Fruit fly (Drosophila melanogaster) whole organism, embryonic: Measurements from ENCODE around the gene Cand1.

Experiments
- Ada2b ChIP-seq: fragments of 200-800 bp; sonication (Bioruptor generic); IDR thresholded peaks from 2 replicates; pipeline ENCODE4 v1.3.6; 2022; ENCODE audit warnings: missing biosample characterization, missing genetic modification characterization
- CG10431 ChIP-seq: fragments of 200-800 bp; sonication (Bioruptor generic); optimal IDR thresholded peaks from 3 replicates; lab custom pipeline; 2018; ENCODE audit warnings: missing biosample characterization, mild to moderate bottlenecking, missing genetic modification characterization
- CG11093 ChIP-seq: fragments of 200-800 bp; sonication (Bioruptor generic); IDR thresholded peaks from 3 replicates; pipeline ENCODE4 v1.3.6; 2022; ENCODE audit warnings: missing biosample characterization, missing genetic modification characterization
- CG11456 ChIP-seq: fragments of 200-800 bp; sonication (Bioruptor generic); IDR thresholded peaks from 3 replicates; pipeline ENCODE4 v1.3.6; 2022; ENCODE audit warnings: missing biosample characterization, missing genetic modification characterization
- CG11696 ChIP-seq: fragments of 200-800 bp; sonication (Bioruptor generic); IDR thresholded peaks from 2 replicates; pipeline ENCODE4 v1.3.6; 2022; ENCODE audit warnings: missing biosample characterization, missing genetic modification characterization
- CG11723 ChIP-seq: fragments of 200-800 bp; sonication (Bioruptor generic); optimal IDR thresholded peaks from 2 replicates; lab custom pipeline; 2017; ENCODE audit warnings: missing biosample characterization, mild to moderate bottlenecking, missing genetic modification characterization
- CG1233 ChIP-seq: fragments of 200-800 bp; sonication (Bioruptor generic); optimal IDR thresholded peaks from 4 replicates; lab custom pipeline; 2018; ENCODE audit warnings: missing biosample characterization, mild to moderate bottlenecking, missing genetic modification characterization
- CG12744 ChIP-seq: fragments of 200-800 bp; sonication (Bioruptor generic); optimal IDR thresholded peaks from 2 replicates; lab custom pipeline; 2016; ENCODE audit warnings: missing biosample characterization, missing genetic modification characterization
- CG14050 ChIP-seq: fragments of 200-800 bp; sonication (Bioruptor generic); IDR thresholded peaks from 3 replicates; pipeline ENCODE4 v1.3.6; 2022; ENCODE audit warnings: missing biosample characterization, missing genetic modification characterization
- CG15011 ChIP-seq: fragments of 200-800 bp; sonication (Bioruptor generic); optimal IDR thresholded peaks from 3 replicates; lab custom pipeline; 2018; ENCODE audit warnings: missing biosample characterization, mild to moderate bottlenecking, missing genetic modification characterization
- CG17361 ChIP-seq: fragments of 200-800 bp; sonication (Bioruptor generic); IDR thresholded peaks from 3 replicates; pipeline ENCODE4 v1.3.6; 2022; ENCODE audit warnings: missing biosample characterization, missing genetic modification characterization
- CG17385 ChIP-seq: fragments of 200-800 bp; sonication (Bioruptor generic); optimal IDR thresholded peaks from 3 replicates; lab custom pipeline; 2018; ENCODE audit warnings: missing biosample characterization, mild to moderate bottlenecking, missing genetic modification characterization
- CG17829 ChIP-seq: fragments of 200-800 bp; optimal IDR thresholded peaks from 2 replicates; lab custom pipeline; 2019; ENCODE audit warnings: missing biosample characterization, mild to moderate bottlenecking, missing genetic modification characterization, moderate library complexity
- CG17912 ChIP-seq: fragments of 200-800 bp; sonication (Bioruptor generic); optimal IDR thresholded peaks from 2 replicates; lab custom pipeline; 2018; ENCODE audit warnings: missing biosample characterization, mild to moderate bottlenecking, missing genetic modification characterization
- CG18599 ChIP-seq: fragments of 200-800 bp; sonication (Bioruptor generic); optimal IDR thresholded peaks from 3 replicates; lab custom pipeline; 2017; ENCODE audit warnings: missing biosample characterization, missing genetic modification characterization, mild to moderate bottlenecking, moderate library complexity, missing genetic modification reagents
- CG4617 ChIP-seq: fragments of 200-800 bp; sonication (Bioruptor generic); optimal IDR thresholded peaks from 3 replicates; lab custom pipeline; 2016; ENCODE audit warnings: missing biosample characterization, missing genetic modification characterization, borderline replicate concordance
- CG5245 ChIP-seq: fragments of 200-800 bp; sonication (Bioruptor generic); optimal IDR thresholded peaks from 3 replicates; lab custom pipeline; 2016; ENCODE audit warnings: missing biosample characterization, missing genetic modification characterization
- CG6254 ChIP-seq: fragments of 200-800 bp; sonication (Bioruptor generic); optimal IDR thresholded peaks from 3 replicates; lab custom pipeline; 2017; ENCODE audit warnings: mild to moderate bottlenecking, missing biosample characterization, missing genetic modification reagents, missing genetic modification characterization
- CG6683 ChIP-seq: fragments of 200-800 bp; sonication (Bioruptor generic); optimal IDR thresholded peaks from 2 replicates; lab custom pipeline; 2017; ENCODE audit warnings: missing biosample characterization, mild to moderate bottlenecking, missing genetic modification characterization, missing genetic modification reagents
- CG7963 ChIP-seq: fragments of 200-800 bp; sonication (Bioruptor generic); IDR thresholded peaks from 3 replicates; pipeline ENCODE4 v1.3.6; 2022; ENCODE audit warnings: missing biosample characterization, missing genetic modification characterization; ENCODE audit not compliant: partially characterized antibody
- CG7987 ChIP-seq: fragments of 200-800 bp; sonication (Bioruptor generic); optimal IDR thresholded peaks from 2 replicates; lab custom pipeline; 2018; ENCODE audit warnings: missing biosample characterization, mild to moderate bottlenecking, missing genetic modification characterization, moderate library complexity
- CG8478 ChIP-seq: fragments of >200 bp; optimal IDR thresholded peaks from 2 replicates; lab custom pipeline; 2018
- CG9797 ChIP-seq: fragments of 200-800 bp; sonication (Bioruptor generic); optimal IDR thresholded peaks from 3 replicates; lab custom pipeline; 2018; ENCODE audit warnings: missing biosample characterization, mild to moderate bottlenecking, missing genetic modification characterization
- CHES-1-like ChIP-seq: fragments of 200-800 bp; sonication (Bioruptor generic); optimal IDR thresholded peaks from 2 replicates; lab custom pipeline; 2016; ENCODE audit warnings: missing biosample characterization, missing genetic modification characterization
- Dref ChIP-seq: fragments of 200-800 bp; sonication (Bioruptor generic); IDR thresholded peaks from 2 replicates; pipeline ENCODE4 v1.3.6; 2022; ENCODE audit warnings: missing biosample characterization, missing genetic modification characterization
- Eip74EF ChIP-seq, 2 experiments: fragments of 200-800 bp in 1 of 2; fragments of >200 bp in 1 of 2; sonication (Bioruptor generic) in 1 of 2; optimal IDR thresholded peaks; 2 replicates each; lab custom pipeline; 2017 to 2019; ENCODE audit warnings: missing biosample characterization in 2 of 2, missing genetic modification characterization in 2 of 2, mild to moderate bottlenecking in 1 of 2, moderate library complexity in 1 of 2
- Fer2 ChIP-seq: fragments of 200-800 bp; sonication (Bioruptor generic); optimal IDR thresholded peaks from 2 replicates; lab custom pipeline; 2018; ENCODE audit warnings: missing biosample characterization, mild to moderate bottlenecking, missing genetic modification characterization, moderate library complexity
- HmgD ChIP-seq: fragments of 200-800 bp; sonication (Bioruptor generic); optimal IDR thresholded peaks from 3 replicates; lab custom pipeline; 2016; ENCODE audit warnings: missing biosample characterization, missing genetic modification characterization
- Med ChIP-seq: fragments of 200-800 bp; sonication (Bioruptor generic); peaks from one replicate; lab custom pipeline; 2016; ENCODE audit warnings: missing biosample characterization, missing genetic modification characterization, mild to moderate bottlenecking, inconsistent platforms, moderate library complexity
- NC2α ChIP-seq: fragments of 200-800 bp; sonication (Bioruptor generic); optimal IDR thresholded peaks from 2 replicates; lab custom pipeline; 2016; ENCODE audit warnings: missing biosample characterization, missing genetic modification characterization
- PHDP ChIP-seq: fragments of 200-800 bp; sonication (Bioruptor generic); optimal IDR thresholded peaks from 3 replicates; lab custom pipeline; 2018; ENCODE audit warnings: missing biosample characterization, mild to moderate bottlenecking, missing genetic modification characterization, moderate library complexity
- abd-A ChIP-seq: fragments of 200-800 bp; sonication (Bioruptor generic); optimal IDR thresholded peaks from 3 replicates; lab custom pipeline; 2019; ENCODE audit warnings: missing biosample characterization, mild to moderate bottlenecking, missing genetic modification characterization, moderate library complexity
- ara ChIP-seq: fragments of 200-800 bp; sonication (Bioruptor generic); IDR thresholded peaks from 2 replicates; pipeline ENCODE4 v1.3.6; 2022; ENCODE audit warnings: missing biosample characterization, missing genetic modification characterization
- ash1 ChIP-seq: fragments of 200-800 bp; sonication (Bioruptor generic); optimal IDR thresholded peaks from 2 replicates; lab custom pipeline; 2018; ENCODE audit warnings: missing biosample characterization, mild to moderate bottlenecking, missing genetic modification characterization
- cato ChIP-seq: fragments of 200-800 bp; sonication (Bioruptor generic); optimal IDR thresholded peaks from 2 replicates; lab custom pipeline; 2016; ENCODE audit warnings: missing biosample characterization, missing genetic modification characterization, borderline replicate concordance
- cg ChIP-seq: fragments of 200-800 bp; sonication (Bioruptor generic); optimal IDR thresholded peaks from 3 replicates; lab custom pipeline; 2019; ENCODE audit warnings: missing biosample characterization, mild to moderate bottlenecking, missing genetic modification characterization, moderate library complexity
- fd96Cb ChIP-seq: fragments of 200-800 bp; sonication (Bioruptor generic); optimal IDR thresholded peaks from 2 replicates; lab custom pipeline; 2018; ENCODE audit warnings: missing biosample characterization, mild to moderate bottlenecking, missing genetic modification characterization, moderate library complexity
- her ChIP-seq: fragments of 200-800 bp; sonication (Bioruptor generic); optimal IDR thresholded peaks from 2 replicates; lab custom pipeline; 2016; ENCODE audit warnings: missing biosample characterization, missing genetic modification characterization
- inv ChIP-seq: fragments of 200-800 bp; sonication (Bioruptor generic); IDR thresholded peaks from 2 replicates; pipeline ENCODE4 v1.3.6; 2022; ENCODE audit warnings: missing biosample characterization, missing genetic modification characterization; ENCODE audit not compliant: partially characterized antibody
- lab ChIP-seq: fragments of 200-800 bp; sonication (Bioruptor generic); optimal IDR thresholded peaks from 3 replicates; lab custom pipeline; 2017; ENCODE audit warnings: missing biosample characterization, missing genetic modification characterization, mild to moderate bottlenecking, moderate library complexity, missing genetic modification reagents
- mld ChIP-seq: fragments of 200-800 bp; sonication (Bioruptor generic); IDR thresholded peaks from 3 replicates; pipeline ENCODE4 v1.3.6; 2022; ENCODE audit warnings: missing biosample characterization, missing genetic modification characterization; ENCODE audit not compliant: partially characterized antibody
- nau ChIP-seq: fragments of 200-800 bp; sonication (Bioruptor generic); optimal IDR thresholded peaks from 3 replicates; lab custom pipeline; 2017; ENCODE audit warnings: missing biosample characterization, mild to moderate bottlenecking, missing genetic modification characterization, missing genetic modification reagents
- pita ChIP-seq: fragments of 200-800 bp; sonication (Bioruptor generic); optimal IDR thresholded peaks from 2 replicates; lab custom pipeline; 2017; ENCODE audit warnings: missing biosample characterization, mild to moderate bottlenecking, missing genetic modification characterization
- prd ChIP-seq, 3 experiments: fragments of >200 bp in 2 of 3; fragments of 200-800 bp in 1 of 3; sonication (Bioruptor generic) in 1 of 3; optimal IDR thresholded peaks in 2 of 3; IDR thresholded peaks in 1 of 3; 2 replicates in 2 of 3; 3 replicates in 1 of 3; pipeline versions ENCODE4 v1.3.6 to Lab custom; 2017 to 2022; ENCODE audit warnings: missing biosample characterization in 1 of 3, missing genetic modification characterization in 1 of 3
- rib ChIP-seq: fragments of 200-800 bp; sonication (Bioruptor generic); IDR thresholded peaks from 2 replicates; pipeline ENCODE4 v1.3.6; 2022; ENCODE audit warnings: missing biosample characterization, missing genetic modification characterization
- run ChIP-seq: fragments of 200-800 bp; sonication (Bioruptor generic); optimal IDR thresholded peaks from 3 replicates; lab custom pipeline; 2018; ENCODE audit warnings: missing biosample characterization, mild to moderate bottlenecking, missing genetic modification characterization
- salm ChIP-seq: fragments of 200-800 bp; sonication (Bioruptor generic); optimal IDR thresholded peaks from 2 replicates; lab custom pipeline; 2018; ENCODE audit warnings: missing biosample characterization, mild to moderate bottlenecking, missing genetic modification characterization
- sisA ChIP-seq: fragments of 200-800 bp; sonication (Bioruptor generic); IDR thresholded peaks from 2 replicates; pipeline ENCODE4 v1.3.6; 2022; ENCODE audit warnings: missing biosample characterization, missing genetic modification characterization
- unc-4 ChIP-seq: fragments of 200-800 bp; sonication (Bioruptor generic); IDR thresholded peaks from 2 replicates; pipeline ENCODE4 v1.3.6; 2022; ENCODE audit warnings: missing biosample characterization, missing genetic modification characterization; ENCODE audit not compliant: partially characterized antibody
- unpg ChIP-seq: fragments of 200-800 bp; sonication (Bioruptor generic); optimal IDR thresholded peaks from 3 replicates; lab custom pipeline; 2018; ENCODE audit warnings: missing biosample characterization, mild to moderate bottlenecking, missing genetic modification characterization, moderate library complexity

Gene Cand1

DNA sequence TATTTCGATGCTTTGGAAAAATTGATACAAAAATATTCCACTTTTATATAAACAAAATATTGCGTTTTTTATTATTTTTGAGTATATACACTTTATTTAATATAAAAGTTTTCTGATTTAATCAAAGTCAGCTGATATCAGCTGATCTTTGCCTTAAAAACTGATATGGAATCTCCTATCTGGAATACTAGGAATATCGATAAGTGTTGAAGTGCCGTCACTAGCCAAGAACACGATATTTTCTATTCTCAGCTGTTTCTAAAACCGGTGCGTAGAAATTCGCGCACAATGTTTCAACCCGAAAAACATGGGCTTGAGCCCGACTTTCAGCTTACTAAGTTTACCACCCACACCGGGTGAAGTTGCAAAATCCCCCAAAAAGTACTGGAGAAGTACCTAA is 20.0 kb downstream of the Cand1 start, which contains the start of gene Sps2 (continued):
- TF ChIP-seq salm = no peak
- no peak for TF ChIP-seq HmgD (GFP tag; lab: Kevin White, UChicago)
- no peak for TF ChIP-seq sisA (GFP tag; lab: Robert Waterston, UW)
- TF ChIP-seq her (GFP tag; lab: Kevin White, UChicago) = no peak
- no peak for TF ChIP-seq ash1 (GFP tag; lab: Kevin White, UChicago)
- peak; percentile 72 for TF ChIP-seq Dref (GFP tag; lab: Robert Waterston, UW)
- no peak for TF ChIP-seq CG6254 (GFP tag; lab: Kevin White, UChicago)
- no peak for TF ChIP-seq Ada2b (GFP tag; lab: Robert Waterston, UW)
- no peak for TF ChIP-seq CG1233 (GFP tag; lab: Kevin White, UChicago)
- TF ChIP-seq CG10431 (GFP tag; lab: Kevin White, UChicago) = no peak
- TF ChIP-seq CHES-1-like (GFP tag; lab: Kevin White, UChicago) = no peak
- TF ChIP-seq CG8478 = no peak
- no peak for TF ChIP-seq pita (GFP tag; lab: Kevin White, UChicago)
- TF ChIP-seq Fer2 (tag; lab: Kevin White, UChicago) = no peak
- peak; percentile 78 for TF ChIP-seq unc-4 (GFP tag; lab: Robert Waterston, UW)
- no peak for TF ChIP-seq CG11456 (GFP tag; lab: Robert Waterston, UW)
- TF ChIP-seq Med (GFP tag; lab: Kevin White, UChicago) = peak; percentile 81
- no peak for TF ChIP-seq CG18599
- TF ChIP-seq cg (GFP tag; lab: Kevin White, UChicago) = no peak
- no peak for TF ChIP-seq ara
- TF ChIP-seq inv = peak; percentile 63
- TF ChIP-seq CG14050 (GFP tag; lab: Robert Waterston, UW) = no peak
- no peak for TF ChIP-seq PHDP
- TF ChIP-seq fd96Cb (tag; lab: Kevin White, UChicago) = no peak
- TF ChIP-seq CG6683 (GFP tag; lab: Kevin White, UChicago) = no peak
- no peak for TF ChIP-seq rib (GFP tag; lab: Robert Waterston, UW)
- TF ChIP-seq abd-A (tag; lab: Kevin White, UChicago) = no peak
- TF ChIP-seq Eip74EF (GFP tag; optimal IDR thresholded peaks at IDR 0.05; lab: Kevin White, UChicago) = no peak
- TF ChIP-seq unpg (GFP tag; lab: Kevin White, UChicago) = no peak
- no peak for TF ChIP-seq run (tag; lab: Kevin White, UChicago)
- no peak for TF ChIP-seq cato (GFP tag; lab: Kevin White, UChicago)
- no peak for TF ChIP-seq CG11093
- TF ChIP-seq NC2α (GFP tag; lab: Kevin White, UChicago) = no peak
- no peak for TF ChIP-seq lab (GFP tag; lab: Kevin White, UChicago)
- TF ChIP-seq CG15011 (GFP tag; lab: Kevin White, UChicago) = no peak
- no peak for TF ChIP-seq CG9797 (GFP tag; lab: Kevin White, UChicago)
- TF ChIP-seq CG7963 (GFP tag; lab: Robert Waterston, UW) = peak; percentile 52; the same call in 1 of the 3 replicates
- TF ChIP-seq mld (GFP tag; lab: Robert Waterston, UW) = no peak
- TF ChIP-seq CG17385 = no peak
- no peak for TF ChIP-seq CG11723 (GFP tag; lab: Kevin White, UChicago)
- peak; percentile 42 for TF ChIP-seq CG17829 (tag; lab: Kevin White, UChicago)
- TF ChIP-seq CG7987 = no peak
- no peak for TF ChIP-seq CG11696 (GFP tag; lab: Robert Waterston, UW)
- TF ChIP-seq CG5245 (GFP tag; lab: Kevin White, UChicago) = no peak
- TF ChIP-seq CG12744 (GFP tag; lab: Kevin White, UChicago) = no peak
- TF ChIP-seq CG17912 = no peak
- TF ChIP-seq CG4617 = peak; percentile 35
- TF ChIP-seq CG17361 (GFP tag; lab: Robert Waterston, UW) = 0 out of 3 replicates have a peak, but pooled peaks have one; percentile 15
- no peak for TF ChIP-seq nau (GFP tag; lab: Kevin White, UChicago)
- no peak for TF ChIP-seq prd (optimal IDR thresholded peaks at IDR 0.05; lab: Kevin White, UChicago)
- TF ChIP-seq prd (GFP tag; IDR thresholded peaks at IDR 0.05; lab: Robert Waterston, UW) = no peak
